Worm (Caenorhabditis elegans): ENCODE results near the gene F14H8.2.

- TF ChIP-seq rbr-2 (tag; optimal IDR thresholded peaks at IDR 0.05) (no peak), ama-1 (optimal IDR thresholded peaks at IDR 0.05) (no peak), dpl-1 (GFP tag; optimal IDR thresholded peaks at IDR 0.05) (no peak), lin-13 (GFP tag; optimal IDR thresholded peaks at IDR 0.05) (no peak), lsy-2 (tag; optimal IDR thresholded peaks at IDR 0.05) (no peak), ces-1 (GFP tag; optimal IDR thresholded peaks at IDR 0.05) (no peak), ceh-82 (tag; optimal IDR thresholded peaks at IDR 0.05) (no peak), fos-1 (tag; optimal IDR thresholded peaks at IDR 0.05) (no peak), ceh-62 (tag; optimal IDR thresholded peaks at IDR 0.05) (no peak), lim-7 (GFP tag; IDR thresholded peaks at IDR 0.05) (no peak), nhr-48 (tag; optimal IDR thresholded peaks at IDR 0.05) (no peak)
Observed at ce11 chrV:15020732-15021131, 603 bp upstream of the F14H8.2 start, which contains the start of gene F14H8.5.
